Worm (Caenorhabditis elegans): ENCODE data around the gene R107.5.

Gene R107.5

DNA sequence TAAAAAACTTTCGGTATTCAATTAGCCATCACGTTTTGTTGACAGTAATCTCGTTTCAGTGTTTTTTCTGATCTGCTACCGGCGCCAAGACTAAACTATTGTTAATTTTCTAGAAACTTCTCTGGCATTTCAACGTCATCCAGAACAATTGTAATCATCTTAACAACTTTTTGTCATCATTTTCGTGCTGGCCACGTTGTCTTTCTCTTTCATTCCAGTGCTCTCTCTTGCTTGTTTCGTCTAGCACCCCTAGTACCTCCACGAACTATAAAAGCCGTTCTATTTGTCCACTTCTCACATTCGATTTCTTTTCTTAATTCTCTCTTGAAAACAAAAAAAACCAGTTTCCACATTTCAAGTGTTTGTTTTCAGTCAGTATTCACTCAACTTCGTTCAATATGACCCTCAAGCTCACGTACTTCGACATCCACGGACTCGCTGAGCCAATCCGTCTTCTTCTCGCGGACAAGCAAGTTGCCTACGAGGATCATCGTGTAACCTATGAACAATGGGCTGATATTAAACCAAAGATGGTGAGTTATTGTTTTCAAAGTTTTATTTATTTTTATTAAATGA lies 5.5 kb upstream of the R107.5 start, which contains the start of gene gst-1 (continued):
- TF ChIP-seq cebp-1 (GFP tag; IDR thresholded peaks at IDR 0.05) (no peak), cebp-1 (tag; optimal IDR thresholded peaks at IDR 0.05) (peak; percentile 26), nhr-80 (tag; optimal IDR thresholded peaks at IDR 0.05) (peak; percentile 44), mxl-1 (tag; optimal IDR thresholded peaks at IDR 0.05) (no peak), atf-7 (tag; optimal IDR thresholded peaks at IDR 0.05) (peak; percentile 46), lir-1 (GFP tag; conservative IDR thresholded peaks at IDR 0.05) (no peak), ccch-3 (GFP tag; optimal IDR thresholded peaks at IDR 0.05) (no peak), ztf-22 (GFP tag; optimal IDR thresholded peaks at IDR 0.05) (peak; percentile 35), F37B4.10 (GFP tag; IDR thresholded peaks at IDR 0.05) (no peak), sptf-2 (GFP tag; optimal IDR thresholded peaks at IDR 0.05) (no peak), ets-4 (GFP tag; optimal IDR thresholded peaks at IDR 0.05) (no peak), ZK185.1 (tag; optimal IDR thresholded peaks at IDR 0.05; ENCODE audit: poor library complexity, severe bottlenecking) (no peak), K11D2.4 (GFP tag; IDR thresholded peaks at IDR 0.05) (no peak), B0336.3 (GFP tag; IDR thresholded peaks at IDR 0.05) (peak; percentile 44; the same call in 1 of the 2 replicates), ceh-91 (GFP tag; IDR thresholded peaks at IDR 0.05) (no peak), hsf-1 (GFP tag; IDR thresholded peaks at IDR 0.05) (peak; percentile 92), efl-1 (GFP tag; optimal IDR thresholded peaks at IDR 0.05) (peak; percentile 10), him-1 (tag; optimal IDR thresholded peaks at IDR 0.05) (no peak), F49E8.2 (tag; optimal IDR thresholded peaks at IDR 0.05; ENCODE audit: insufficient read depth) (no peak), F10E7.11 (tag; optimal IDR thresholded peaks at IDR 0.05) (no peak), sea-2 (GFP tag; IDR thresholded peaks at IDR 0.05) (no peak), madf-6 (GFP tag; IDR thresholded peaks at IDR 0.05) (peak; percentile 20; the same call in 1 of the 2 replicates), unc-62 (GFP tag; optimal IDR thresholded peaks at IDR 0.05) (no peak), F52B5.7 (tag; optimal IDR thresholded peaks at IDR 0.05) (no peak), ceh-27 (GFP tag; optimal IDR thresholded peaks at IDR 0.05) (peak; percentile 2), lin-26 (GFP tag; IDR thresholded peaks at IDR 0.05) (no peak), Y53G8AR.9 (GFP tag; conservative IDR thresholded peaks at IDR 0.05) (no peak), dpff-1 (tag; optimal IDR thresholded peaks at IDR 0.05) (no peak), akir-1 (GFP tag; optimal IDR thresholded peaks at IDR 0.05) (no peak), snpc-3.4 (tag; optimal IDR thresholded peaks at IDR 0.05) (peak; percentile 50), ztf-18 (tag; optimal IDR thresholded peaks at IDR 0.05) (peak; percentile 31), gei-17 (GFP tag; optimal IDR thresholded peaks at IDR 0.05) (no peak), C17E4.6 (GFP tag; IDR thresholded peaks at IDR 0.05) (0 out of 2 replicates have a peak, but pooled peaks have one; percentile 29)

DNA sequence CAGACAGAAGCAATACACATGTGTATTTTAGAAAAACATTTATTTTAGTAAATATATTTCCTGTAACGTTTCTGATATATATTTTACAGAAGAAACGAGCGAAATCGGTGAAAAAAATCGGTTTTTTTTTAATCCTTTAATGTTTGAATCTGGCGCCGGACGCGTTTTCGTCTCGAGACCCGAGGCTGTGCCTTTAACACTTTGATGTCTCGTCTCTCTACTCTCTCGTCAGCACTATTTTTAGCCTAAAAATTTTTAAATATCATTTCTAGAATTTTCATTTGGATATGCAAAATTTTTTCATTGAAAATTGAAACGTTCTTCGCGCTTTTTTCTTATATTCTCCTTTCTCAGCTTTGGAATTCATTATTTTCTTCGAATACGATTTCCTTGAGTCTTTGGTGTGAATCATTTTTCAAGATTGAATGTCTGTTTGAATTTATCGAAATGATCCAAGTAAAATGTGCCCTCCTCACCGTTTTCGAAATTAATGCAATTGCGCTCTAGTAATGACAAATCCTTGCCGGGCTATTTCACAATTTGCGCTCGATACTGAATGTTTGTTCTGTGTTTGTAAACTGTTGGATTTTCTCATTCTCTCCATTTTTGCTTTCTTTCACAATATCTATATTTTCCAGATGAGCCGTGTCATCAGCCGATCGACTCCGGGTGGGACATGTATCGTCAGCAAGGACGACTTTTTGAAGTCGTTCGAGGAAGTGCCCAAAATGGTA lies 991 bp upstream of the R107.5 start, which contains the start of gene cls-2:
cls-2 (plus strand) TSS at position 635 of the 734 bp plus-strand sequence.
- TF ChIP-seq aptf-3 (GFP tag; IDR thresholded peaks at IDR 0.05) (no peak), attf-3 (GFP tag; conservative IDR thresholded peaks at IDR 0.05) (no peak), F23B12.7 (tag; optimal IDR thresholded peaks at IDR 0.05; ENCODE audit: insufficient read depth) (peak; percentile 67), C06A6.2 (GFP tag; conservative IDR thresholded peaks at IDR 0.05) (no peak), lin-26 (GFP tag; IDR thresholded peaks at IDR 0.05) (no peak), F57C9.4 (tag; optimal IDR thresholded peaks at IDR 0.05) (no peak), hsf-1 (GFP tag; IDR thresholded peaks at IDR 0.05) (peak; percentile 55; the same call in 1 of the 2 replicates), lin-40 (tag; optimal IDR thresholded peaks at IDR 0.05) (no peak), rcor-1 (GFP tag; IDR thresholded peaks at IDR 0.05) (no peak), Y67H2A.10 (GFP tag; conservative IDR thresholded peaks at IDR 0.05) (no peak), lir-1 (GFP tag; conservative IDR thresholded peaks at IDR 0.05) (no peak), athp-1 (tag; optimal IDR thresholded peaks at IDR 0.05) (no peak), Y53G8AR.9 (GFP tag; conservative IDR thresholded peaks at IDR 0.05) (0 out of 2 replicates have a peak, but pooled peaks have one; percentile 45), madf-6 (GFP tag; IDR thresholded peaks at IDR 0.05) (peak; percentile 71), B0261.1 (tag; optimal IDR thresholded peaks at IDR 0.05) (no peak), sea-2 (GFP tag; IDR thresholded peaks at IDR 0.05) (no peak), hrde-1 (tag; optimal IDR thresholded peaks at IDR 0.05; ENCODE audit: borderline replicate concordance) (no peak), Y56A3A.18 (GFP tag; IDR thresholded peaks at IDR 0.05) (no peak), mxl-1 (tag; optimal IDR thresholded peaks at IDR 0.05) (no peak), rec-8 (tag; optimal IDR thresholded peaks at IDR 0.05) (no peak), F49E8.2 (tag; optimal IDR thresholded peaks at IDR 0.05; ENCODE audit: insufficient read depth) (peak; percentile 48)

All from whole organism, young adult.